Fruit fly (Drosophila melanogaster) whole organism, prepupa: Measurements from ENCODE around the gene Mip.

Experiments used
- CG1621 ChIP-seq: fragments of 200-800 bp; sonication (Bioruptor generic); optimal IDR thresholded peaks from 3 replicates; lab custom pipeline; 2018; ENCODE audit warnings: missing biosample characterization, mild to moderate bottlenecking, missing genetic modification characterization
- CG3032 ChIP-seq: fragments of 200-800 bp; optimal IDR thresholded peaks from 2 replicates; lab custom pipeline; 2019; ENCODE audit warnings: missing biosample characterization, mild to moderate bottlenecking, missing genetic modification characterization, moderate library complexity
- CG4318 ChIP-seq: fragments of 200-800 bp; sonication (Bioruptor generic); optimal IDR thresholded peaks from 3 replicates; lab custom pipeline; 2017; ENCODE audit warnings: missing biosample characterization, mild to moderate bottlenecking, missing genetic modification characterization
- CG6808 ChIP-seq: fragments of 200-800 bp; sonication (Bioruptor generic); optimal IDR thresholded peaks from 3 replicates; lab custom pipeline; 2017; ENCODE audit warnings: missing biosample characterization, missing genetic modification characterization, mild to moderate bottlenecking, moderate library complexity, missing genetic modification reagents
- Ets21C ChIP-seq: fragments of 200-800 bp; sonication (Bioruptor generic); optimal IDR thresholded peaks from 3 replicates; lab custom pipeline; 2016; ENCODE audit warnings: missing biosample characterization, missing genetic modification characterization
- Gug ChIP-seq: fragments of 200-800 bp; sonication (Bioruptor generic); IDR thresholded peaks from 2 replicates; pipeline ENCODE4 v1.3.6; 2022; ENCODE audit warnings: missing biosample characterization, missing genetic modification characterization
- OdsH ChIP-seq: fragments of 200-800 bp; sonication (Bioruptor generic); optimal IDR thresholded peaks from 3 replicates; lab custom pipeline; 2016; ENCODE audit warnings: missing biosample characterization, missing genetic modification characterization
- Sox14 ChIP-seq: fragments of 200-800 bp; sonication (Bioruptor generic); optimal IDR thresholded peaks from 3 replicates; lab custom pipeline; 2016; ENCODE audit warnings: missing biosample characterization, missing genetic modification characterization
- esn ChIP-seq: fragments of 200-800 bp; sonication (Bioruptor generic); optimal IDR thresholded peaks from 2 replicates; lab custom pipeline; 2016; ENCODE audit warnings: missing biosample characterization, mild to moderate bottlenecking, missing genetic modification characterization, moderate library complexity
- fkh ChIP-seq: fragments of 200-800 bp; sonication (Bioruptor generic); optimal IDR thresholded peaks from 3 replicates; lab custom pipeline; 2017; ENCODE audit warnings: missing biosample characterization, mild to moderate bottlenecking, missing genetic modification characterization, moderate library complexity
- spab ChIP-seq: fragments of 200-800 bp; sonication (Bioruptor generic); optimal IDR thresholded peaks from 2 replicates; lab custom pipeline; 2017; ENCODE audit warnings: missing biosample characterization, mild to moderate bottlenecking, missing genetic modification characterization, missing genetic modification reagents

DNA sequence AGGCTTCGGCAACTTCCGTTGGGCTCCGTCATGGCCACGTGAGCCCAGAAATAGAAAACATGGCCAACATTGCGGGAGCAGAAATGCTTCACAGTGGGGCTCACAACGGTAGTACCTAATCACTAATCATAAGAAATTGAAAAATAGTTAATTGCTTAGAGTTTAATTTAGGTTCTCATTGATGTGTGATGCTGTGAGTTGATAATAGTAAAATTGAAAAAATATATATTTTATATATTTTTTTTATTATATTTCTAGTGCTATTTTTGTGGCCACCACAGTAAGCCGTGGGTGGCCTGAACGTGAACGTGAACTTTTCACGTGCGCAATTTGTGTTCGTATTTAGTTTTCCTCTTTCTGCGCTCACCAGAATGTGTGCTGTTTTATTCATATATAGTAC is 39.0 kb downstream of the Mip start:
- TF ChIP-seq Gug (GFP tag; lab: Robert Waterston, UW) (no peak), CG4318 (GFP tag; lab: Kevin White, UChicago) (no peak), Sox14 (no peak), CG1621 (tag; lab: Kevin White, UChicago) (no peak), CG6808 (GFP tag; lab: Kevin White, UChicago) (no peak), esn (no peak), spab (GFP tag; lab: Kevin White, UChicago) (no peak), CG3032 (tag; lab: Kevin White, UChicago) (no peak), fkh (GFP tag; lab: Kevin White, UChicago) (no peak), Ets21C (GFP tag; lab: Kevin White, UChicago) (no peak), OdsH (GFP tag; lab: Kevin White, UChicago) (no peak)
